Fruit fly (Drosophila melanogaster) ovary, adult (tissue): ENCODE data around the gene Acsx1L.

Experiments
- CG17801 ChIP-seq: fragments of 200-800 bp; optimal IDR thresholded peaks from 2 replicates; lab custom pipeline; 2019; ENCODE audit warnings: missing biosample characterization, mild to moderate bottlenecking, missing genetic modification characterization, moderate library complexity; ENCODE audit not compliant: partially characterized antibody

The Acsx1L gene

DNA sequence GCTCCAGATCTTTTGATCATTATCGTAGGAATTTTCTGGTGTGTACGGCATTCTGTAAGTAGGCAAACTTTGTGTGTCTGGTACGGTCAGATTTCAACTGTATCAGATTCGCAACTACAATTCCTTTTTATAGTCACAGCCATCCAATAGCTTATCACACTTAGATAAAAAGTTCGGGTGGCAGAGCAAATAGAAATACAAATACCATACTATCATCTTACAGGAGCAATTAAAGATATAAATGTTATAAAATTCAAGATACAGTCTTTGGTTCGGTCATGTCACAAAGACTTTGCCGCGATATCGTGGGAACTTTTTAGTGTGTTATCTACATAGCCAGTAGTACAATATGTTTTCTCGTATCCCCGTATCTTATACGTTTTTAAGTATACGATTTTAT lies at the start of gene Acsx1L:
Gene Acsx1L, minus strand, starts transcription at position 101 of the 400 bp plus-strand sequence.
- no peak for TF ChIP-seq CG17801 (GFP tag; lab: Kevin White, UChicago)

DNA sequence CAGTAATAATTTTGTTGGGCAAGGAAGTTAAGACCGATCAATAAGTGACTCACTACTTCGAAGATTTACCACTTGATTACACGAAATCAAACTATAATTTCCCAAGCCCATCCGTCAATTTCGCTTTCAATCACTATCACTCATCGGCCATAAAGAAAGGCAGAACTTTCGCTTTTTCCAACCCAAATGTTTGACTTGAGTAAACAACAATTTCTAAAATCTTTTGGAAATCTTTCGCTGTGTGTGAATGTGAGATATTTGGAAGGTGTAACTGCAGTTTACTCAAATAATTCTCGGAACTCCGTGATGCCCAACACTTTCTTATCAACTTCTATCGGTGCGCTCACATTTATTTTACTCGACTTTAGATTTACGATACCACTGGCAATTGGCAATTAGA lies 49.1 kb upstream of the Acsx1L start:
- TF ChIP-seq CG17801 (GFP tag; lab: Kevin White, UChicago), result no peak

DNA sequence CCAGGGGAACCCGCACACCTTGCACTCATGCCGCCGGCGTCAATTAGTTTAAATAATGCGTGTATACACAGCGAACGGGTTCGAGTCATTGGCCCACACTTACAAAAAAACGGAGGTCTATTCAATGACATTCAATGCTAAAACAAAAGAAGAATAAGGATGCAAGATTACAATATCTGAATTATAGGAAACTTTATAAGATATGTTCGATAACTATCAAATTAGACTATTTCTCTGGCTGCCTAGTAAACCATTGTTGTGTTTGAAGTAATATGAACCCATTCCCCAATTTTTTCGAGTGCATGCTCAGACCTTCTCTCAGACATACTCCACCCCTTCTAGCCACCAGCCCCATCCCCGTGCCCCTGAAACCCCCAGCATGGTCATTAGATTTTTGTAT lies 48.0 kb upstream of the Acsx1L start:
- TF ChIP-seq CG17801 (GFP tag; lab: Kevin White, UChicago), result no peak

DNA sequence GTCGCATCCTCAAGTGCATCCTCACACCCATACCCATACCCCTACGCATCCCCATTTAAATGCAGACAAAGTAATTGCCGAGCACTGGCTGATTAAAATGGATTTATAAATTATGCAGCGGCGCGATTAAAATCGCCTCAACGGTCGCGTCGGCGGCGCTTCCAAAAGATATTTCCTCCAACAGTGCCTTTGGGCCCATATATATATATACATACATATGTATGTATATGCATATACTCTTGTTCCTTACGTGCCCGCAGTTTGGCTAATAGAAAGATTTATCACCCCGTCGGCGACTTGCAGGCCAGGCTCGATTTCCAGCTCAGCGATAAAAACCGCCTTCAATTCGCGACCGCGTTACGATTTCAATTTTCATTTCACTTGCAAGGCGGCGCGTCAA lies 43.7 kb upstream of the Acsx1L start:
- TF ChIP-seq CG17801 (GFP tag; lab: Kevin White, UChicago), result no peak

DNA sequence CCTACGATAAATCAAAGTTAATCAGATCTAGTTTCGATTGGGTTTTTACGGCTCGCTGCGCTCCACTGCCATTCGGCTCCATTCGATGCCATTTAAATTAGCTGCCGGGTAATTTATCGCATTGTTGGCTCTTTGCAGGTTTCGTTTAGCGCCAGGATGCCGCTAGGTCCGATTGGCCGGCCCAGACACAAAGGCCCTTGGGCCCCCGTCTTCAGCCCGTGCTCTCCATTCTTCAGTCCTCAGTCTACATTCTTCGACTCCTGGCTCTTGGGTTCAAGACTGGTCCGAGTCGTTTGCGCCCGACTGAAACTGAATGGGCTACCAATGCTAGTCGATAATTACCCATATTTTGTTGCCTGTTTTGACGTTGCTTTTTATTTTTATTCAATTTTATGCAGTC lies 40.2 kb upstream of the Acsx1L start:
- TF ChIP-seq CG17801 (GFP tag; lab: Kevin White, UChicago), result no peak

DNA sequence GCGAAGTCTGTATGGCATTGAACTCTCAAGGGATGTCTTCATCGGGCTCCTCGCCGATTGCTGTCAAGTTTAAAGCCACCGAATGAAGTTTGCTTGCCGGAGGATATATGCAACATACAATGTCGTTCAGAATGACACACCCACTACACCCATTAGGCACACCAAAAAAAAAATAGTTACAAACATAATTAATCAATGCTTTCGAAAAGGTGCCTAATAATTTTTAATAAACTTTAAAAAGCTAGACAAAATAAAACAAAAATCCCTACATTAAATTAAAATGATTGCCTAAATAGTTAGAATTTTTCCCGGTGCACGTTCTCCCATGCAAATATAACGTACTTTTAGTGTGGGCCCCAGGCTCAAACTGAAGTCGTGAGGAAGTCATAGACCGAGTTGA lies 39.4 kb upstream of the Acsx1L start:
- TF ChIP-seq CG17801 (GFP tag; lab: Kevin White, UChicago), result no peak

DNA sequence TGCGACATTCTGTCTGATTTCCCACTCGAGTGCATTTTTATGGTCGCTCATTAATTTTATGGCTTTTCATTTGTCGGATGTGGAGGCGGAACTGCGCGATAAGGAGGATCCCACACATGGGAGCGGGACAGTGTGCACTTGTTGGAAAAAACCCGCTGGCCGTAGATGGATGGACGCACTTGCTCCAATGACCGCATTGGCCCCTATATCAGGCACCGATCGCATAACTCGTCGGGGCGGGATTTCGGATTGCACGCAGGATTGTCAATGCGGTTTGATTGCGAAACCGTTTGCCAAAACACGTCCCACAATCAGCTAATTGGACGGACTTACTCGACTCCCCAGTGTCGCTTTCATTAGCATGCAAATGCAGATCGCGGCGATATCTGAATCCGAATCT lies 38.5 kb upstream of the Acsx1L start:
- no peak for TF ChIP-seq CG17801 (GFP tag; lab: Kevin White, UChicago)

DNA sequence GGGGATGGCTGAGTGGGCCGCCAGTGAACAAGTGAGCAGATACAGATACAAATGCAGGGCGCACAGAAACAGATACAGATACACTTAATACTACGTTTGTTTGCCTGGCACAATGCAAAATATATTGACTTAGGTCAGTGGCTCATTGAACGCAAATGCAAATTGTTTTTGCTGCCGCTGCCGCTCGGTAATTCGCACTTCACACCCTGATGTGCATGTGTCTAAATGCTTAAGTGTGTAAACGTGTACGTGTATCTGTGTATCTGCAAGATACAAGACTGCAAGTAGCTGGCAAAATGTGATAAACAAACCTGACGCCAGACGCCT lies 35.4 kb upstream of the Acsx1L start:
- no peak for TF ChIP-seq CG17801 (GFP tag; lab: Kevin White, UChicago)

DNA sequence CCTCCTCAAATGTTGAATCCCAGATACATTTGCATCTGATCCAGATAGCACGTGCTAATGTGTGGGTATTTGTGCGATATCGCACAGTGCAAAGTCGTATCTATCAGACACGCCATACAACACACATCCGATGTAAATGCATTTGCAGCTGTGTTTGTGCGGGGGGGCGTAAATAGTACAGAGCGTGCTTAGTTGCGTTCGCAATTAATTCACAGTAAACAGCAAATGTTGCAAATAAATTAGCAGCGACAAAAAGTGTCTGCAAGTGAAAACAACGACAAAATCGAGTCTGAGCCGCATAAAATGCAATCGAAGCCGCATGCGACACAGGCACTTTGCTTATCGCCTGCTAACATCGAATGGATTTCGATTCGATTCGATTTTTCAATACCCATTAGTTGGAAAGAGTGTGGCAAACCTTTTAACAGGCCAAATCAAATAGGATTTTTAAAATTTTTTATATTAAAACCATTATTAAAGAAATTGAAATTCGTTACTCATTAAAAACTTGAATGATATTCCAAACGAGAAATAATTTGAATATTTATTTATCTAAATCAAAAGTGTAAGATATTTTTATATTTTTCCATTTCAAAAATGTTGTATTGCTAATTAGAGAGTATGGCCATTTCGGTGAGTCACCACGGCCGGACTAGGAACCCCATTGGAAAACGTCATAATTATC lies 34.9 kb upstream of the Acsx1L start:
- TF ChIP-seq CG17801 (GFP tag; lab: Kevin White, UChicago), result no peak

DNA sequence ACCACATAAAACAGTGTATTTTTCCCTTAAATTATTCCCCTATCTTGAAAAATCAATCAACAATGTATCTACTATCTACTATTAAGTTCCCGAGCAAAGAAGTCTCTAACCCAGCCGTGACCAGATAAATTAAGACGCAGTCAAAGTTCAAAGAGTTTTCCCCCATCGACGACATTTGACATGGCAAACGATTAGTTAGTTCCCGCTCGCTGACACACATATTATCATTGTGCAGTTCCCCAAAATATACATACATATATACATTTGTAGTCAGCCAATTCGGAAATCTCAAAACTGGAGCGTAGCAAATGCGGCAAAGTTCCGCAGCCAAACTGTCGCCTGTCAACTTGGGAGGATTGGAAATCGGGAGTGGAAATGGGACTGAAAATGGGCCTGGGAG lies 34.1 kb upstream of the Acsx1L start:
- TF ChIP-seq CG17801 (GFP tag; lab: Kevin White, UChicago), result no peak

DNA sequence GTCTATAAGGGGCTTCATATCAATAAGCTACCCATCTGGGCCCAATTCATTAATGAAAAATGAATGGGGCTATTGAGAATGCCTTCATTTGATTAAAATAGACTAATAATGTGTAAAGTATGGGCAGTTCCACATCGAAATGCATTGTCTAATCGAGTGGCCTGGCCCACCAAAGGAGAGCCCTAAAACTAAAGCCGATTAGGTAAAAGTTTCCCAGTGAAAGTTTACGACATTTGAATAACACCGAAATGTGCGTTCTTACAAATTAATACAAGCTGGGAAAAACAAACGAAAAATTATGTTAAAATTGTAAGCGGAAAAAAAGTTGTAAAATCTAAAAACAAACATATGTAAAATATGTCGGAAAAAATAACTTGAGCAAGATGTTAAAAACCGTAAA lies 31.9 kb upstream of the Acsx1L start:
- TF ChIP-seq CG17801 (GFP tag; lab: Kevin White, UChicago), result no peak

DNA sequence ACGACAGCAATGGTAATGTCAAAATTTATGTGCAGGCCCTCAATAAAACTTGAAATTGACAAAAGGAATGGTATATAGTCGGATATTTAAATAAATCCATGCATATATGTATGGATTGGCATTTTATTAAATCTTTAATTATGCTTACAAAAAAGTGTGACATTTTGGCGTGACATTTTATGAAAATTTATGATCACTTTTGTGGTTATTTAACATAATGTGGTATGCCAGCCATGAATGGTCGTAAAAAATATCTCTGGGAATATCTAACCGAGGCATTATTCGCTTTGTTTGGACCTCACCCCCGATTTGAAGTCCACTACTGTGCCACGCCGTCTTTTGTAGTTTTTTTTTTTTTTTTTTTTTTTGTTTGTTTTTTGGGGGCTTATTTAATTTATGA lies 30.5 kb upstream of the Acsx1L start:
- no peak for TF ChIP-seq CG17801 (GFP tag; lab: Kevin White, UChicago)

DNA sequence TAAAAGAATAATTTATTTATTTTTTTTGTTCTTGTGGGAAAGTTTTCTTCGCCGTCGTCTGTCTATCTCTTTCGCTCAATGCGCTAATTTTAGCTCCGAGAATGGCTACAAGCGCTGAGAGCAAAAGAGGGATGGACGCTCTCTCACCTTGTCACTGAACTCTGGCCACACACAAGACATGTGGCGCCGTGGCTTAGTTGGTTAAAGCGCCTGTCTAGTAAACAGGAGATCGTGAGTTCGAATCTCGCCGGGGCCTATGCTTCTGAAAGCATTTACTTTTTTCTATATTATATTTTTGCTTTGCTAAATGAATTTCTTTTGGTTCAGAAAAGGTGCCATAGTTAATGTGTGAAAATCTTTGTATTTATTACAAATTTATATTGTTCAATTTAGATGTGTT lies 29.5 kb upstream of the Acsx1L start:
- no peak for TF ChIP-seq CG17801 (GFP tag; lab: Kevin White, UChicago)

DNA sequence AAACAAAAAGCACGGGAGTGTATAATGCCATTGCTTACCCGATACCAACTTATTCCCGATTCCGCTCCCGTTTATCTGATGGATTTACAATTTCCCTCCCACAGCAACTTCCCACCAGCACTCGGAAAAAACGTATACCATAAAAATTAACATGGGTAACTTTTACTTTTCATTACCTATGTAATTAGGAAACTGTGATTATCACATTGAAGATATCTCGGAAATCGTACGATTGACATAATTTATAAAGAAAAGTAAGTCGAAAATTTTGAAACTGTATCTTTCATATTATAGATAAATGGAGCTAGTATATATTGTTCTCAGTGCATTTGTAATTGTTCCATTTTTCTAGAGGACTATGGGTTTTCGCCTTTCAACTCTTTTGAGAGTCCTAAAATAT lies 28.7 kb upstream of the Acsx1L start:
- TF ChIP-seq CG17801 (GFP tag; lab: Kevin White, UChicago), result no peak

DNA sequence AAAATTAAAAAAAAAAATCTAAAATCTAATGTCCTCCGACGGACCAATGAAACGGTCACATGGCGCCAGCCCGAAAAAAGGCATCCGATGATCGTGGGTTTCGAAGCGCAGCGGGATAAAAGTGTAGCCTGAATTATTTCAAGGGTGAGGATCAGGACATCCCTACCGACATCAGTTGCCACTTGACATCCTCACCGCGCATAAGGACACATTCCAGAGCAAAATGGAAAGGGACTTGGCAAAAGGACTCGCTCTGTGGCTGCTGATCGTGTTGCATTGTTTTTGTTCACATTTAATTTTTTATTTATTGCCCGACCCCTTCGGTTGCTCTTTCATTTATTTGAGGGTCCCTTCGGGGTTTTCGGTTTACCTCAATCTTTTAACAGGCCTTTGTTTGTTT lies 26.6 kb upstream of the Acsx1L start:
- no peak for TF ChIP-seq CG17801 (GFP tag; lab: Kevin White, UChicago)

DNA sequence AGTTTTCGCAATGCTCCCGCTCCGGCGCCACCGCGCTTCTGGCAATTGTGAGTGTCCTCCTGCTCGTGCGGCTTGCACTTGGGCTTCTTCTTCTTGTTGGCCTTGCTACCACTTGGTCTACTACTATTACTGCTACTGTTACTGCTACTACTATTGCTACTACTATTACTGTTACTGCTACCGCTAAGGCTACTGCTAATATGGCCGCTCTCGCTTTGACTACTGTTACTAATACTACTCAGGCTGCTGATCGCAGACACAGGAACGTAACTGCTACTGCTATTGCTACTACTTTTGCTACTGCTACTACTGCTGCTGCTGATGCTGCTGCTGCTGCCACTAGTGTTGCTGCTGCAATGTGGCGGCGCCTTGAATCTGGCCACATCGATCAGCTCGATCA lies 23.8 kb upstream of the Acsx1L start:
- no peak for TF ChIP-seq CG17801 (GFP tag; lab: Kevin White, UChicago)

DNA sequence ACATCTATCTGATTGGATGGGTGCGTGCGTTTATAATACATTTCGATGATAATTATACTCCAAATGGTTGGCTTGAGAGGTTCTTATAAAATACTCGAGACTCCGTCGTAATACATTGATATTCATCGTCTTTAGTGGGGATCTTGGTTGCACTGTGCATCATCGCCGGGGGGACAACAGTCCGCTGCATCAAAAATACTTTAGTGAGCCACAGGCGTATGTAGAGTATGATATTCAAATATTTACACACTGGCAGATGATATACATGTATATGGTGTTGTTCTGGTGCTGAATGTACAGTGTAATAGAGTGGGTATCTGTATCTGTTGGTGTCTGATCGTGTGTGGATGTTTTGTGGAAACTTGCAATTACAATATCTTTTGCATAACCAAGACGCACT lies 22.3 kb upstream of the Acsx1L start:
- no peak for TF ChIP-seq CG17801 (GFP tag; lab: Kevin White, UChicago)
